Worm (Caenorhabditis elegans): ENCODE results near the gene pigg-1.

- TF ChIP-seq lsy-2 (tag; optimal IDR thresholded peaks at IDR 0.05): no peak
- no peak for TF ChIP-seq pha-4 (tag; optimal IDR thresholded peaks at IDR 0.05)
- TF ChIP-seq ceh-43 (GFP tag; optimal IDR thresholded peaks at IDR 0.05): no peak
- no peak for TF ChIP-seq ztf-11 (tag; optimal IDR thresholded peaks at IDR 0.05)
- no peak for TF ChIP-seq elt-1 (tag; optimal IDR thresholded peaks at IDR 0.05; ENCODE audit: borderline replicate concordance, insufficient read depth)
- TF ChIP-seq mab-5 (tag; optimal IDR thresholded peaks at IDR 0.05): no peak
Observed at ce11 chrII:8554568-8554967, 45.5 kb downstream of the pigg-1 start.

All from whole organism, mixed stage, embryonic.